Fruit fly (Drosophila melanogaster): Measurements from ENCODE around the gene sd.

The sd gene

dm6 chrX:15795951-15796443 is 8.2 kb upstream of the sd start, which contains the start of gene sordd1 (continued):
- peak; percentile 82 for TF ChIP-seq mld (GFP tag; IDR thresholded peaks at IDR 0.05; ENCODE audit: partially characterized antibody)
- peak; percentile 2 for TF ChIP-seq gfzf (GFP tag; optimal IDR thresholded peaks at IDR 0.05)
- TF ChIP-seq BEAF-32 (GFP tag; optimal IDR thresholded peaks at IDR 0.05): peak; percentile 81
- TF ChIP-seq Scr (GFP tag; IDR thresholded peaks at IDR 0.05; ENCODE audit: partially characterized antibody): peak; percentile 92
- TF ChIP-seq sna (GFP tag; IDR thresholded peaks at IDR 0.05; ENCODE audit: partially characterized antibody): peak; percentile 70; the same call in 1 of the 2 replicates
- TF ChIP-seq Rfx (GFP tag; IDR thresholded peaks at IDR 0.05): 0 out of 2 replicates have a peak, but pooled peaks have one; percentile 27
- peak; percentile 88 for TF ChIP-seq nerfin-2 (GFP tag; IDR thresholded peaks at IDR 0.05; ENCODE audit: partially characterized antibody)
- TF ChIP-seq Doc3 (GFP tag; IDR thresholded peaks at IDR 0.05; ENCODE audit: partially characterized antibody): peak; percentile 82
- peak; percentile 31; the same call in 1 of the 2 replicates for TF ChIP-seq MBD-R2 (GFP tag; IDR thresholded peaks at IDR 0.05)
- TF ChIP-seq CG30020 (tag; optimal IDR thresholded peaks at IDR 0.05): peak; percentile 86
- TF ChIP-seq chinmo (GFP tag; IDR thresholded peaks at IDR 0.05; ENCODE audit: partially characterized antibody): peak; percentile 86; the same call in 1 of the 4 replicates
- TF ChIP-seq inv (GFP tag; IDR thresholded peaks at IDR 0.05; ENCODE audit: partially characterized antibody): peak; percentile 95
- peak; percentile 53 for TF ChIP-seq Neu2 (GFP tag; optimal IDR thresholded peaks at IDR 0.05; ENCODE audit: borderline replicate concordance)
- peak; percentile 39; the same call in 1 of the 2 replicates for TF ChIP-seq slbo (GFP tag; IDR thresholded peaks at IDR 0.05)
- peak; percentile 81 for TF ChIP-seq CG2129 (GFP tag; IDR thresholded peaks at IDR 0.05; ENCODE audit: partially characterized antibody)
- TF ChIP-seq knrl (GFP tag; IDR thresholded peaks at IDR 0.05; ENCODE audit: partially characterized antibody): peak; percentile 93
- peak; percentile 31 for TF ChIP-seq sens (GFP tag)
- peak in 1 of 2 experiments; percentile 27 for TF ChIP-seq crp (GFP tag; optimal IDR thresholded peaks at IDR 0.05)
- peak; percentile 77 for TF ChIP-seq row (GFP tag; IDR thresholded peaks at IDR 0.05)
- peak; percentile 4 for TF ChIP-seq CG14710 (tag; optimal IDR thresholded peaks at IDR 0.05)
- peak; percentile 98 for TF ChIP-seq ssp (GFP tag; IDR thresholded peaks at IDR 0.05)
- TF ChIP-seq Bgb (GFP tag; IDR thresholded peaks at IDR 0.05; ENCODE audit: partially characterized antibody): peak; percentile 91
- peak; percentile 82 for TF ChIP-seq hb (GFP tag; IDR thresholded peaks at IDR 0.05; ENCODE audit: partially characterized antibody)
- peak; percentile 96 for TF ChIP-seq CG7357 (GFP tag; IDR thresholded peaks at IDR 0.05)
- TF ChIP-seq unc-4 (GFP tag; IDR thresholded peaks at IDR 0.05; ENCODE audit: partially characterized antibody): peak; percentile 85
- TF ChIP-seq Sry-δ (GFP tag; optimal IDR thresholded peaks at IDR 0.05): peak; percentile 76
- peak in 1 of 3 experiments; percentile 77 for TF ChIP-seq lola (GFP tag; optimal IDR thresholded peaks at IDR 0.05)
- peak; percentile 75; the same call in 2 of the 3 replicates for TF ChIP-seq zen2 (GFP tag; IDR thresholded peaks at IDR 0.05; ENCODE audit: partially characterized antibody)
- peak; percentile 97 for TF ChIP-seq CG16813 (GFP tag; IDR thresholded peaks at IDR 0.05; ENCODE audit: partially characterized antibody)
- TF ChIP-seq CG7963 (GFP tag; IDR thresholded peaks at IDR 0.05; ENCODE audit: partially characterized antibody): peak; percentile 85
- TF ChIP-seq Opbp (GFP tag; IDR thresholded peaks at IDR 0.05; ENCODE audit: partially characterized antibody): peak; percentile 88
- TF ChIP-seq Dll (GFP tag; IDR thresholded peaks at IDR 0.05; ENCODE audit: partially characterized antibody): peak; percentile 87
- TF ChIP-seq CG13287 (GFP tag; IDR thresholded peaks at IDR 0.05; ENCODE audit: partially characterized antibody): peak; percentile 89
- TF ChIP-seq hbn (GFP tag; IDR thresholded peaks at IDR 0.05; ENCODE audit: partially characterized antibody): peak; percentile 83

DNA sequence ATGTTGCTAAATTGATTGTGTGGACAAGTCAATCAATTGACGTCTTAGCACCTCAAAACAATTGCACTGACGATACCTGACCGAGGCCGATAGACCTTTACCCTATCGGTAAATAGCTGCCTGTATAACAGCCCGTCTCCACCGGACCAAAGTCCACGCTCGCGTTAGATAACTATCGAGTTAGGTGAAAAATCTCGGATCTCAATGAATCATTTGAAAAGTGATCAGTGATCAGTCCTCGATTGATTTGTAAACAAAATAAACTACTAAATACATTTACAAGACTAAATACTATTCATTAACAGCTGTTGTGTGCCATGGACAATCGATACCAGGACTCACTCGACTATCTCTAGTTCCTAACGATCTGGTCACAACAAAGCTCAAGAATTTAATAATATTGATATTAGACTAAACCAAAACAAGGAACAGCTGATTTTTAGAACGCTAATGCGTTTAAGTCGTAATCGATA is 5.0 kb upstream of the sd start, which contains the start of the genes sordd2 and CG15602:
sordd2 (minus strand) TSS at position 78 of the 473 bp plus-strand sequence.
CG15602 (plus strand) TSS at position 342 of the 473 bp plus-strand sequence.
- TF ChIP-seq CG30020 (tag; optimal IDR thresholded peaks at IDR 0.05) (peak; percentile 88), CG32532 (GFP tag; IDR thresholded peaks at IDR 0.05) (peak; percentile 17; the same call in 1 of the 2 replicates), Rfx (GFP tag; IDR thresholded peaks at IDR 0.05) (peak; percentile 31; the same call in 1 of the 2 replicates), mld (GFP tag; IDR thresholded peaks at IDR 0.05; ENCODE audit: partially characterized antibody) (0 out of 3 replicates have a peak, but pooled peaks have one; percentile 20), CG7357 (GFP tag; IDR thresholded peaks at IDR 0.05) (0 out of 3 replicates have a peak, but pooled peaks have one; percentile 20), bbx (GFP tag; IDR thresholded peaks at IDR 0.05; ENCODE audit: partially characterized antibody) (peak; percentile 86), sens (GFP tag) (peak; percentile 65), CG42726 (GFP tag; IDR thresholded peaks at IDR 0.05; ENCODE audit: partially characterized antibody) (peak; percentile 80; the same call in 1 of the 2 replicates), ssp (GFP tag; IDR thresholded peaks at IDR 0.05) (peak; percentile 95), Dref (GFP tag; IDR thresholded peaks at IDR 0.05) (peak; percentile 71), sna (GFP tag; IDR thresholded peaks at IDR 0.05; ENCODE audit: partially characterized antibody) (peak; percentile 67), amos (GFP tag; IDR thresholded peaks at IDR 0.05; ENCODE audit: partially characterized antibody) (peak; percentile 63), CG13287 (GFP tag; IDR thresholded peaks at IDR 0.05; ENCODE audit: partially characterized antibody) (peak; percentile 33), CG34224 (GFP tag; IDR thresholded peaks at IDR 0.05; ENCODE audit: partially characterized antibody) (peak; percentile 60; the same call in 2 of the 3 replicates), klu (GFP tag; IDR thresholded peaks at IDR 0.05) (peak; percentile 18; the same call in 1 of the 2 replicates), vnd (GFP tag; IDR thresholded peaks at IDR 0.05; ENCODE audit: partially characterized antibody) (peak; percentile 68), Med (GFP tag) (peak; percentile 15), knrl (GFP tag; IDR thresholded peaks at IDR 0.05; ENCODE audit: partially characterized antibody) (peak; percentile 81), unc-4 (GFP tag; IDR thresholded peaks at IDR 0.05; ENCODE audit: partially characterized antibody) (peak; percentile 84)
